Worm (Caenorhabditis elegans): ENCODE data around the gene str-77.

- no peak for TF ChIP-seq flt-1 (GFP tag; IDR thresholded peaks at IDR 0.05)
- no peak for TF ChIP-seq med-1 (GFP tag; optimal IDR thresholded peaks at IDR 0.05; ENCODE audit: insufficient read depth)
- no peak for TF ChIP-seq klf-2 (GFP tag; conservative IDR thresholded peaks at IDR 0.05)
- no peak for TF ChIP-seq cog-1 (tag; optimal IDR thresholded peaks at IDR 0.05)
- no peak for TF ChIP-seq ref-1 (GFP tag; conservative IDR thresholded peaks at IDR 0.05)
- TF ChIP-seq tab-1 (GFP tag; IDR thresholded peaks at IDR 0.05): no peak
Measured at ce11 chrV:17700728-17701262, 18.0 kb upstream of the str-77 start, which contains the start of the genes Y26G10.5 and srh-32.

Data from whole organism, midembryonic.